Worm (Caenorhabditis elegans): ENCODE data around the gene rnf-121.

ce11 chrIII:4175489-4175888 is 4.7 kb upstream of the rnf-121 start:
- TF ChIP-seq ceh-48 (tag; optimal IDR thresholded peaks at IDR 0.05) = no peak
- no peak for TF ChIP-seq ceh-9 (tag; optimal IDR thresholded peaks at IDR 0.05)
- TF ChIP-seq nhr-11 (tag; optimal IDR thresholded peaks at IDR 0.05) = no peak
- TF ChIP-seq nfya-1 (tag; optimal IDR thresholded peaks at IDR 0.05) = no peak
- TF ChIP-seq pha-4 (tag; optimal IDR thresholded peaks at IDR 0.05) = no peak
- TF ChIP-seq tbx-7 (tag; optimal IDR thresholded peaks at IDR 0.05) = no peak
